Fruit fly (Drosophila melanogaster) S2 (cell line): ENCODE data around the gene SelT.

Experiments used
- CG8478 ChIP-seq: fragments of >200 bp; optimal IDR thresholded peaks from 2 replicates; lab custom pipeline; 2018
- CTCF ChIP-seq, 2 experiments: fragments of >200 bp; optimal IDR thresholded peaks; 2 replicates each; lab custom pipeline; 2018

- TF ChIP-seq CTCF (optimal IDR thresholded peaks at IDR 0.05; lab: Kevin White, UChicago) (no peak), CG8478 (lab: Kevin White, UChicago) (no peak)
Measured at dm6 chr2L:5004677-5005463, 5.9 kb upstream of the SelT start.
